Fruit fly (Drosophila melanogaster) whole organism, embryonic: ENCODE data around the gene CG43116.

Experiments
- CG10147 ChIP-seq: fragments of 200-800 bp; sonication (Bioruptor generic); optimal IDR thresholded peaks from 2 replicates; lab custom pipeline; 2019; ENCODE audit warnings: missing biosample characterization, mild to moderate bottlenecking, missing genetic modification characterization, moderate library complexity
- CG10267 ChIP-seq: fragments of 200-800 bp; sonication (Bioruptor generic); optimal IDR thresholded peaks from 2 replicates; lab custom pipeline; 2018; ENCODE audit warnings: missing biosample characterization, mild to moderate bottlenecking, missing genetic modification characterization, moderate library complexity
- CG11085 ChIP-seq: fragments of 200-800 bp; sonication (Bioruptor generic); IDR thresholded peaks from 2 replicates; pipeline ENCODE4 v1.3.6; 2022; ENCODE audit warnings: missing biosample characterization, missing genetic modification characterization
- CG11247 ChIP-seq: fragments of 200-800 bp; sonication (Bioruptor generic); IDR thresholded peaks from 2 replicates; pipeline ENCODE4 v1.3.6; 2022; ENCODE audit warnings: missing biosample characterization, missing genetic modification characterization
- CG12104 ChIP-seq: fragments of 200-800 bp; sonication (Bioruptor generic); optimal IDR thresholded peaks from 3 replicates; lab custom pipeline; 2016; ENCODE audit warnings: missing biosample characterization, missing genetic modification characterization
- CG12155 ChIP-seq: fragments of 200-800 bp; sonication (Bioruptor generic); optimal IDR thresholded peaks from 3 replicates; lab custom pipeline; 2016; ENCODE audit warnings: missing biosample characterization, missing genetic modification characterization
- CG13123 ChIP-seq: fragments of 200-800 bp; sonication (Bioruptor generic); optimal IDR thresholded peaks from 2 replicates; lab custom pipeline; 2016; ENCODE audit warnings: missing biosample characterization, missing genetic modification characterization
- CG13424 ChIP-seq: fragments of 200-800 bp; sonication (Bioruptor generic); optimal IDR thresholded peaks from 2 replicates; lab custom pipeline; 2019; ENCODE audit warnings: missing biosample characterization, mild to moderate bottlenecking, missing genetic modification characterization, moderate library complexity
- CG14014 ChIP-seq: fragments of 200-800 bp; sonication (Bioruptor generic); IDR thresholded peaks from 2 replicates; pipeline ENCODE4 v1.3.6; 2022; ENCODE audit warnings: missing biosample characterization, missing genetic modification characterization
- CG14667 ChIP-seq: fragments of 200-800 bp; sonication (Bioruptor generic); IDR thresholded peaks from 2 replicates; pipeline ENCODE4 v1.3.6; 2022; ENCODE audit warnings: missing biosample characterization, missing genetic modification characterization
- CG14965 ChIP-seq: fragments of 200-800 bp; sonication (Bioruptor generic); optimal IDR thresholded peaks from 2 replicates; lab custom pipeline; 2016; ENCODE audit warnings: missing biosample characterization, missing genetic modification characterization, borderline replicate concordance
- CG1602 ChIP-seq: fragments of 200-800 bp; sonication (Bioruptor generic); optimal IDR thresholded peaks from 3 replicates; lab custom pipeline; 2016; ENCODE audit warnings: missing biosample characterization, missing genetic modification characterization
- CG17186 ChIP-seq: fragments of 200-800 bp; sonication (Bioruptor generic); optimal IDR thresholded peaks from 3 replicates; lab custom pipeline; 2017; ENCODE audit warnings: missing biosample characterization, missing genetic modification reagents, missing genetic modification characterization
- CG17829 ChIP-seq: fragments of 200-800 bp; optimal IDR thresholded peaks from 2 replicates; lab custom pipeline; 2019; ENCODE audit warnings: missing biosample characterization, mild to moderate bottlenecking, missing genetic modification characterization, moderate library complexity
- CG2712 ChIP-seq: fragments of 200-800 bp; optimal IDR thresholded peaks from 3 replicates; lab custom pipeline; 2019; ENCODE audit warnings: missing biosample characterization, mild to moderate bottlenecking, missing genetic modification characterization, moderate library complexity
- CG2889 ChIP-seq: fragments of 200-800 bp; sonication (Bioruptor generic); IDR thresholded peaks from 3 replicates; pipeline ENCODE4 v1.3.6; 2022; ENCODE audit warnings: missing biosample characterization, missing genetic modification characterization
- CG3281 ChIP-seq: fragments of 200-800 bp; sonication (Bioruptor generic); optimal IDR thresholded peaks from 3 replicates; lab custom pipeline; 2017; ENCODE audit warnings: missing biosample characterization, mild to moderate bottlenecking, missing genetic modification characterization
- CG3407 ChIP-seq: fragments of 200-800 bp; sonication (Bioruptor generic); optimal IDR thresholded peaks from 2 replicates; lab custom pipeline; 2018; ENCODE audit warnings: missing biosample characterization, mild to moderate bottlenecking, missing genetic modification characterization
- CG3847 ChIP-seq: fragments of 200-800 bp; sonication (Bioruptor generic); IDR thresholded peaks from 2 replicates; pipeline ENCODE4 v1.3.6; 2022; ENCODE audit warnings: missing biosample characterization, missing genetic modification characterization
- CG7556 ChIP-seq: fragments of 200-800 bp; sonication (Bioruptor generic); optimal IDR thresholded peaks from 2 replicates; lab custom pipeline; 2017; ENCODE audit warnings: missing biosample characterization, mild to moderate bottlenecking, missing genetic modification characterization
- CG8478 ChIP-seq: fragments of >200 bp; optimal IDR thresholded peaks from 2 replicates; lab custom pipeline; 2018
- CG9876 ChIP-seq: fragments of 200-800 bp; sonication (Bioruptor generic); optimal IDR thresholded peaks from 2 replicates; lab custom pipeline; 2016; ENCODE audit warnings: missing biosample characterization, missing genetic modification characterization
- CkIIα-i1 ChIP-seq: fragments of 200-800 bp; sonication (Bioruptor generic); IDR thresholded peaks from 2 replicates; pipeline ENCODE4 v1.3.6; 2022; ENCODE audit warnings: missing biosample characterization, missing genetic modification characterization
- Dek ChIP-seq: fragments of 200-800 bp; sonication (Bioruptor generic); optimal IDR thresholded peaks from 3 replicates; lab custom pipeline; 2019; ENCODE audit warnings: missing biosample characterization, mild to moderate bottlenecking, missing genetic modification characterization, moderate library complexity
- Dfd ChIP-seq, 2 experiments: fragments of >200 bp; optimal IDR thresholded peaks; 2 replicates each; lab custom pipeline; 2017; ENCODE audit warnings: missing biosample characterization in 2 of 2, missing genetic modification characterization in 2 of 2
- H2.0 ChIP-seq: fragments of 200-800 bp; sonication (Bioruptor generic); IDR thresholded peaks from 2 replicates; pipeline ENCODE4 v1.3.6; 2022; ENCODE audit warnings: missing biosample characterization, missing genetic modification characterization
- HLHmδ ChIP-seq: fragments of 200-800 bp; sonication (Bioruptor generic); optimal IDR thresholded peaks from 2 replicates; lab custom pipeline; 2018; ENCODE audit warnings: missing biosample characterization, mild to moderate bottlenecking, missing genetic modification characterization, moderate library complexity
- Kr ChIP-seq: fragments of 200-800 bp; sonication (Bioruptor generic); optimal IDR thresholded peaks from 2 replicates; lab custom pipeline; 2017; ENCODE audit warnings: missing biosample characterization, mild to moderate bottlenecking, missing genetic modification characterization
- MESR4 ChIP-seq: fragments of 200-800 bp; sonication (Bioruptor generic); optimal IDR thresholded peaks from 2 replicates; lab custom pipeline; 2018; ENCODE audit warnings: missing biosample characterization, mild to moderate bottlenecking, missing genetic modification characterization, moderate library complexity
- Max ChIP-seq: fragments of 200-800 bp; sonication (Bioruptor generic); optimal IDR thresholded peaks from 2 replicates; lab custom pipeline; 2016; ENCODE audit warnings: missing biosample characterization, mild to moderate bottlenecking, missing genetic modification characterization
- Myb ChIP-seq: fragments of 200-800 bp; sonication (Bioruptor generic); optimal IDR thresholded peaks from 2 replicates; lab custom pipeline; 2016; ENCODE audit warnings: missing biosample characterization, missing genetic modification characterization
- Spps ChIP-seq: fragments of 200-800 bp; sonication (Bioruptor generic); optimal IDR thresholded peaks from 2 replicates; lab custom pipeline; 2018; ENCODE audit warnings: missing biosample characterization, mild to moderate bottlenecking, missing genetic modification characterization
- YL-1 ChIP-seq: fragments of 200-800 bp; sonication (Bioruptor generic); optimal IDR thresholded peaks from 3 replicates; lab custom pipeline; 2017; ENCODE audit warnings: missing biosample characterization, mild to moderate bottlenecking, missing genetic modification characterization
- bcd ChIP-seq: fragments of 200-800 bp; sonication (Bioruptor generic); optimal IDR thresholded peaks from 2 replicates; lab custom pipeline; 2017; ENCODE audit warnings: missing biosample characterization, mild to moderate bottlenecking, missing genetic modification characterization
- ci ChIP-seq: fragments of 200-800 bp; sonication (Bioruptor generic); IDR thresholded peaks from 3 replicates; pipeline ENCODE4 v1.3.6; 2022; ENCODE audit warnings: missing biosample characterization, missing genetic modification characterization
- gce ChIP-seq: fragments of 200-800 bp; sonication (Bioruptor generic); IDR thresholded peaks from 3 replicates; pipeline ENCODE4 v1.3.6; 2022; ENCODE audit warnings: missing biosample characterization, missing genetic modification characterization
- gcm2 ChIP-seq: fragments of 200-800 bp; sonication (Bioruptor generic); optimal IDR thresholded peaks from 2 replicates; lab custom pipeline; 2016; ENCODE audit warnings: missing biosample characterization, missing genetic modification characterization
- h ChIP-seq: fragments of >200 bp; optimal IDR thresholded peaks from 2 replicates; lab custom pipeline; 2017
- her ChIP-seq: fragments of 200-800 bp; sonication (Bioruptor generic); optimal IDR thresholded peaks from 2 replicates; lab custom pipeline; 2016; ENCODE audit warnings: missing biosample characterization, missing genetic modification characterization
- lab ChIP-seq: fragments of 200-800 bp; sonication (Bioruptor generic); optimal IDR thresholded peaks from 3 replicates; lab custom pipeline; 2017; ENCODE audit warnings: missing biosample characterization, missing genetic modification characterization, mild to moderate bottlenecking, moderate library complexity, missing genetic modification reagents
- nau ChIP-seq: fragments of 200-800 bp; sonication (Bioruptor generic); optimal IDR thresholded peaks from 3 replicates; lab custom pipeline; 2017; ENCODE audit warnings: missing biosample characterization, mild to moderate bottlenecking, missing genetic modification characterization, missing genetic modification reagents
- phol ChIP-seq: fragments of 200-800 bp; sonication (Bioruptor generic); optimal IDR thresholded peaks from 3 replicates; lab custom pipeline; 2018; ENCODE audit warnings: missing biosample characterization, mild to moderate bottlenecking, missing genetic modification characterization, moderate library complexity
- pros ChIP-seq: fragments of 200-800 bp; sonication (Bioruptor generic); optimal IDR thresholded peaks from 3 replicates; lab custom pipeline; 2019; ENCODE audit warnings: missing biosample characterization, mild to moderate bottlenecking, missing genetic modification characterization, moderate library complexity
- run ChIP-seq: fragments of 200-800 bp; sonication (Bioruptor generic); optimal IDR thresholded peaks from 3 replicates; lab custom pipeline; 2018; ENCODE audit warnings: missing biosample characterization, mild to moderate bottlenecking, missing genetic modification characterization
- sc ChIP-seq, 3 experiments: fragments of >200 bp in 2 of 3; fragments of 200-800 bp in 1 of 3; sonication (Bioruptor generic) in 1 of 3; optimal IDR thresholded peaks; 2 replicates in 2 of 3; 3 replicates in 1 of 3; lab custom pipeline; 2017; ENCODE audit warnings: mild to moderate bottlenecking in 1 of 3, missing biosample characterization in 1 of 3, missing genetic modification characterization in 1 of 3, missing genetic modification reagents in 1 of 3
- shn ChIP-seq: fragments of 200-800 bp; sonication (Bioruptor generic); optimal IDR thresholded peaks from 3 replicates; lab custom pipeline; 2016; ENCODE audit warnings: missing biosample characterization, missing genetic modification characterization
- slbo ChIP-seq: fragments of 200-800 bp; sonication (Bioruptor generic); IDR thresholded peaks from 2 replicates; pipeline ENCODE4 v1.3.6; 2022; ENCODE audit warnings: missing biosample characterization, missing genetic modification characterization
- twi ChIP-seq: fragments of 200-800 bp; optimal IDR thresholded peaks from 2 replicates; lab custom pipeline; 2019; ENCODE audit warnings: missing biosample characterization, mild to moderate bottlenecking, missing genetic modification characterization, moderate library complexity
- zen2 ChIP-seq: fragments of 200-800 bp; sonication (Bioruptor generic); IDR thresholded peaks from 3 replicates; pipeline ENCODE4 v1.3.6; 2022; ENCODE audit warnings: missing biosample characterization, missing genetic modification characterization; ENCODE audit not compliant: partially characterized antibody

CG43116 gene

DNA sequence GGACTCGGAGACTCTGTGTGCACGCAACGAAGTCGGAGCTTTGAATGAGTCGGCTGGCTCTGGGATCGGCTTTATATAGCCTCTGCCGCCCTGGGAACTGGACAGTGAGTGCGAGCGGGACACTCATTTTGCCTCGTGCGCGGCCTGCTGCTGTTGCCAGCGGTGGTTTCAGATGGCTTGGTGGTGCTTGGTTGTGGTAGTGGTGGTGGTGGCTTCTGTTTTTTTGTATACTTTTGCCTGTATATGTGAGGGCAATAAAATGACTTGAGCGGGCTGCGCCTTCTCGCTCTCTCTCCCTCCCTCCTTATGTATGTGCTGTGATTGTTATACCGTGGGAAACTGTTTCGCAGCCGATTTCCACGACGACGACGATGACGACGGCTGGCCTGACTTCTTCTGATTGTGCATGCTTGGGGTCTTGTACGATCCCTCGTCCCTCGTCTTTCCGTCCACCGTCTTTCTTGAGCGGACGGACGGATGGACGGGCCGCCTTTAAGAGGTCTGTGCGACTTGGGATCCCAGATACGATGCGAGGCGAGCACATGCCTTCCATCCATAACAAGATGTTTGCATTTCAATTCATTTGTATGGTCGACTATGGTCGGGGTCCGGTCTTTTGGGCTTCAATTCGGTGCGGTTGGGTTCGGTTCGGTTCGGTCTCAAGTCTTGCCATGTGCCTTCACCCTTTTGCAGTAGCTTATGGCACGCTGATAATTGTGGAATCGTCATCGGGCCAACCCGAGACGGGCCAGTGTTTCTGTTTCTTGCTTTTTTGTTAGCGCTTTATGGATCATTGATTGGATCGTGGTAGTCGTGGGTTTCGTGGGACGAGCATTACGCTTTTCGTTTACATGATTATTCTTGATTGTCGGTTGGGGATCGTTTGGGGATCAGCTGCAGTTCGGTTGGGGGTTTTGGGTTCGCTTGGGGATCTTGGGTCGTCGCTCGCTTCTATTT is 9.5 kb upstream of the CG43116 start (continued):
- TF ChIP-seq CG2712 (tag; lab: Kevin White, UChicago) (peak; percentile 40), Myb (no peak), Kr (peak; percentile 85), CG14667 (GFP tag; lab: Robert Waterston, UW) (no peak), lab (peak; percentile 43), CG9876 (no peak), CG7556 (no peak), bcd (GFP tag; lab: Kevin White, UChicago) (no peak), Dfd (GFP tag; optimal IDR thresholded peaks at IDR 0.05; lab: Kevin White, UChicago) (no peak), ci (GFP tag; lab: Robert Waterston, UW) (peak; percentile 72; the same call in 2 of the 3 replicates), shn (GFP tag; lab: Kevin White, UChicago) (no peak), YL-1 (GFP tag; lab: Kevin White, UChicago) (no peak), CG10267 (tag; lab: Kevin White, UChicago) (peak; percentile 6), CG13424 (peak; percentile 6), CG12104 (GFP tag; lab: Kevin White, UChicago) (no peak), her (GFP tag; lab: Kevin White, UChicago) (peak; percentile 7), MESR4 (GFP tag; lab: Kevin White, UChicago) (peak; percentile 1), CG12155 (GFP tag; lab: Kevin White, UChicago) (no peak), pros (GFP tag; lab: Kevin White, UChicago) (peak; percentile 100), sc (optimal IDR thresholded peaks at IDR 0.05; lab: Kevin White, UChicago) (no peak), sc (GFP tag; optimal IDR thresholded peaks at IDR 0.05; lab: Kevin White, UChicago) (no peak), CG17186 (GFP tag; lab: Kevin White, UChicago) (no peak), H2.0 (no peak), CG3281 (GFP tag; lab: Kevin White, UChicago) (no peak), Spps (tag; lab: Kevin White, UChicago) (peak; percentile 2), run (peak; percentile 55), CG1602 (no peak), CG3407 (peak; percentile 8), CG2889 (GFP tag; lab: Robert Waterston, UW) (no peak), CG13123 (GFP tag; lab: Kevin White, UChicago) (peak; percentile 25), CG11085 (no peak), CG8478 (no peak), CG3847 (GFP tag; lab: Robert Waterston, UW) (no peak), slbo (no peak), Dek (tag; lab: Kevin White, UChicago) (no peak), HLHmδ (GFP tag; lab: Kevin White, UChicago) (peak; percentile 100), gcm2 (GFP tag; lab: Kevin White, UChicago) (no peak), nau (GFP tag; lab: Kevin White, UChicago) (no peak), gce (GFP tag; lab: Robert Waterston, UW) (peak; percentile 61; the same call in 2 of the 3 replicates), CG11247 (no peak), h (lab: Kevin White, UChicago) (peak; percentile 69), zen2 (GFP tag; lab: Robert Waterston, UW) (no peak; the same call in 2 of the 3 replicates), CG14965 (GFP tag; lab: Kevin White, UChicago) (no peak), twi (tag; lab: Kevin White, UChicago) (peak; percentile 91), CG17829 (tag; lab: Kevin White, UChicago) (peak; percentile 57), Max (peak; percentile 32), CG10147 (GFP tag; lab: Kevin White, UChicago) (no peak), CG14014 (GFP tag; lab: Robert Waterston, UW) (no peak), phol (tag; lab: Kevin White, UChicago) (no peak), CkIIα-i1 (GFP tag; lab: Robert Waterston, UW) (no peak)
